Worm (Caenorhabditis elegans) whole organism, L2 larva: Measurements from ENCODE around the gene F47B8.2.
"Not testable (repeated sequence)": the region's sequence is repeated elsewhere in the genome, so short reads cannot be mapped to it uniquely, and the experiment has no call there.

Experiments
- ama-1 ChIP-seq: fragments of 150-350 bp; optimal IDR thresholded peaks from 2 replicates; lab custom pipeline; 2018; ENCODE audit warnings: inconsistent platforms
- blmp-1 ChIP-seq: sonication (generic microtip); optimal IDR thresholded peaks from 2 replicates; lab custom pipeline; 2017; ENCODE audit warnings: missing genetic modification characterization, mild to moderate bottlenecking, missing compliant biosample characterization, antibody characterized with exemption, moderate library complexity; ENCODE audit not compliant: insufficient read depth
- dmd-4 ChIP-seq: sonication (generic microtip); optimal IDR thresholded peaks from 2 replicates; lab custom pipeline; 2017; ENCODE audit warnings: missing biosample characterization, missing genetic modification characterization
- elt-3 ChIP-seq: sonication (generic microtip); optimal IDR thresholded peaks from 2 replicates; lab custom pipeline; 2017; ENCODE audit warnings: missing biosample characterization, missing genetic modification characterization
- lin-13 ChIP-seq: fragments of 150-350 bp; optimal IDR thresholded peaks from 2 replicates; lab custom pipeline; 2014; ENCODE audit warnings: missing biosample characterization, missing genetic modification reagents, missing genetic modification characterization
- lin-39 ChIP-seq: fragments of 150-350 bp; optimal IDR thresholded peaks from 2 replicates; lab custom pipeline; 2014; ENCODE audit warnings: missing biosample characterization, missing genetic modification reagents, missing genetic modification characterization
- mab-5 ChIP-seq: fragments of 150-350 bp; optimal IDR thresholded peaks from 2 replicates; lab custom pipeline; 2014; ENCODE audit warnings: missing biosample characterization, missing genetic modification characterization
- nhr-11 ChIP-seq: fragments of 150-350 bp; optimal IDR thresholded peaks from 2 replicates; lab custom pipeline; 2014; ENCODE audit warnings: missing biosample characterization, missing genetic modification characterization
- nhr-237 ChIP-seq: fragments of 150-350 bp; optimal IDR thresholded peaks from 2 replicates; lab custom pipeline; 2014; ENCODE audit warnings: missing biosample characterization, missing genetic modification characterization
- nhr-77 ChIP-seq: fragments of 150-350 bp; optimal IDR thresholded peaks from 2 replicates; lab custom pipeline; 2014; ENCODE audit warnings: missing biosample characterization, missing genetic modification characterization
- unc-62 ChIP-seq: fragments of 150-350 bp; optimal IDR thresholded peaks from 2 replicates; lab custom pipeline; 2014; ENCODE audit warnings: missing biosample characterization, missing genetic modification reagents, missing genetic modification characterization
- ztf-4 ChIP-seq: fragments of 150-350 bp; optimal IDR thresholded peaks from 2 replicates; lab custom pipeline; 2014; ENCODE audit warnings: missing biosample characterization, missing genetic modification characterization

ce11 chrV:14308164-14308563, 8.3 kb downstream of the F47B8.2 start, which contains the start of gene spig-5:
- not testable (repeated sequence) for TF ChIP-seq blmp-1 (tag; lab: Kevin White, UChicago); nhr-77 (tag; lab: Kevin White, UChicago); nhr-11 (tag; lab: Kevin White, UChicago); nhr-237 (tag; lab: Kevin White, UChicago); dmd-4 (tag; lab: Kevin White, UChicago); mab-5 (tag; lab: Kevin White, UChicago); ama-1 (lab: Kevin White, UChicago); elt-3 (tag; lab: Kevin White, UChicago); lin-13 (GFP tag; lab: Kevin White, UChicago); lin-39 (tag; lab: Kevin White, UChicago); ztf-4 (tag; lab: Kevin White, UChicago); unc-62 (GFP tag; lab: Kevin White, UChicago)
